Fruit fly (Drosophila melanogaster) Kc167 (cell line): Measurements from ENCODE around the gene schuy.

Experiments
- Myc ChIP-seq: fragments of >200 bp; optimal IDR thresholded peaks from 2 replicates; lab custom pipeline; 2017; ENCODE audit warnings: missing external identifiers
- Sin3A ChIP-seq: fragments of >200 bp; optimal IDR thresholded peaks from 2 replicates; lab custom pipeline; 2018; ENCODE audit warnings: missing external identifiers
- h ChIP-seq: fragments of >200 bp; optimal IDR thresholded peaks from 3 replicates; lab custom pipeline; 2018; ENCODE audit warnings: missing external identifiers
- insv ChIP-seq: fragments of >200 bp; optimal IDR thresholded peaks from 3 replicates; lab custom pipeline; 2018; ENCODE audit warnings: missing external identifiers
- psq ChIP-seq: fragments of >200 bp; optimal IDR thresholded peaks from 2 replicates; lab custom pipeline; 2017; ENCODE audit warnings: missing external identifiers
- ttk ChIP-seq: sonication (Bioruptor generic); optimal IDR thresholded peaks from 2 replicates; lab custom pipeline; 2017; ENCODE audit warnings: missing external identifiers

Gene schuy

DNA sequence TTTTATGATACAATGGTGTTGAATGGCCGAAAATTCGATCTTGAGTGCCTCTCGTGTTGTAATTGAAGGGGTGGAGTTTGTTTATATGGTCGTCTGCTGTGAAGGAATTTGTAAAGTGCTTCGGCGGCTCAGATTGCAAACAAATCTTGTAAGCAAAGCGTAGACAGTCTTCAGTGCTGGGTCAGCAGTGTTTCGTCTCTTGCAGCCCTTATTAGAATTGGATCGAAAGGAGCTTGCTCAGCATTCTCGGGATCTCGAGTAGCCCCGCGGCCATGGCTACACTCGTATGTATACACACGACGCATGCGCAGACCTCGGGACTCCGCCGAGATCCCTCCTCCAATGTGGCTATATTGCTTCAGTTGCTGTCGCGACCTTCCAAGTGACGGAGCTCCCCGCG is 7.8 kb upstream of the schuy start:
- TF ChIP-seq Sin3A (lab: Kevin White, UChicago), result no peak
- no peak for TF ChIP-seq ttk (lab: Kevin White, UChicago)
- TF ChIP-seq h (lab: Kevin White, UChicago), result no peak
- TF ChIP-seq Myc (lab: Kevin White, UChicago), result no peak
- TF ChIP-seq insv (lab: Kevin White, UChicago), result no peak

DNA sequence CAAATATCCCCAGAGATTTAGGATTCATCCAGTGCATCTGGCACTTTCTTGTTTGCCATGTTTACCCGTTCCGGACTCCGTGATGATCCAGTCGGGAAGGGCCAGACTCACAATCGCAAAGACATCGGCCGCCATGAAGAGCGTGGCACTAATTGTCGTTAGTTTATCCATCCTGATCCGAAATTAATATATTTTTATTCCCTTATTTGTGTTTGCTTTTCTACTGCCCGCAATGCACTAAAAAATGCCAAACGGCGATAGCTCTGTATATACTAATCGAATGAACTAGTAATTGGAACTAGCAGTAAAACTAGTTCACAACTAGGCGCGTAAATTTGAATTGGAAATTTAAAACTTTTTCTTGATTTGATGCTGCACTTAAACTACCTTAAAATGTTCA is 6.3 kb upstream of the schuy start, which contains the start of gene CG14182:
CG14182 (minus strand) TSS at position 221 of the 400 bp plus-strand sequence.
- TF ChIP-seq insv (lab: Kevin White, UChicago) (no peak), Sin3A (lab: Kevin White, UChicago) (no peak), ttk (lab: Kevin White, UChicago) (no peak), h (lab: Kevin White, UChicago) (no peak), psq (lab: Kevin White, UChicago) (no peak), Myc (lab: Kevin White, UChicago) (no peak)

DNA sequence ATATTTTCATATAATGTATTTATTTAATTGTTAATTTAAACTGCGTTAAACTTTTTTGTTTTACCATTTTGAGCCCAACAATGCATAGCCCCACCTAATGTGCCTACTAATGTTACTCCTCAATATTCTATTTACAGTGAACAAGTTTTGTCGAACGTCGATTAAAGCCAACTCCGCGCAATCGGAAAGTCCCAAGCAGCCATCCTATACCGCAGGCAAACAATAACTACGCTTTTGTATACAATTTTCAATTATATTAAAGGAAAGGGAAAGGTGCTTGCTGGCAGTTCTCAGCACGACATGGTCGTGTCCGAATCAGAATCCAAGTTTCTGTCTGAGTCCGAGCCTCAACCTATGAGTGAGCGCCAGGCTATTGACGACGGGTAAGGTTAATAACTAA is 4.5 kb upstream of the schuy start, which contains the start of gene CG17732:
CG17732 (plus strand) TSS at position 301 of the 400 bp plus-strand sequence.
- TF ChIP-seq h (lab: Kevin White, UChicago), result no peak

dm6 chr3L:19988891-19989290 is 3.0 kb downstream of the schuy start, which contains the start of gene Csas:
TSS of gene Csas (minus strand) at chr3L:19988991.
- TF ChIP-seq psq (lab: Kevin White, UChicago) (no peak), Myc (lab: Kevin White, UChicago) (no peak), insv (lab: Kevin White, UChicago) (no peak), Sin3A (lab: Kevin White, UChicago) (no peak), ttk (lab: Kevin White, UChicago) (no peak), h (lab: Kevin White, UChicago) (no peak)

DNA sequence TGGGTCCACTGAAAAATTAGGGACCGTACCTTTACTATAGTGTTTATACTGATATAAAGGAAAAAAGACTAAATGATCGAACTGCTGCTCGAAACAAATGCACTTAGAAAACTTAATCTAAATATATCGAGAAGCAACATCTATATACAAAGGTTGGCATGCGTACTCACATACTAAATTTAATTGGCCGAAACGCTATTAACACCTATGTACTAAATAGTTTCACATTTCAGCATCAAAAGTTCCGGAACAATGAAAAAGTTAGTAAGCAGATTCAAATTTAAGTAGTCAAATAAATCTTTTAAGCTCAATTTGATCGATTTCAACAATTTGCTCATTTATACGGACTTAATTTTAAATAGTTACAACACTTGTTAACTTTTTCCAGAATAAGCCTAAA is 5.2 kb downstream of the schuy start, which contains the start of gene fln:
fln (minus strand) TSS at position 101 of the 400 bp plus-strand sequence.
- TF ChIP-seq h (lab: Kevin White, UChicago), result no peak
- TF ChIP-seq ttk (lab: Kevin White, UChicago), result no peak
- TF ChIP-seq insv (lab: Kevin White, UChicago), result no peak
- TF ChIP-seq Sin3A (lab: Kevin White, UChicago), result no peak
- no peak for TF ChIP-seq psq (lab: Kevin White, UChicago)
- no peak for TF ChIP-seq Myc (lab: Kevin White, UChicago)

DNA sequence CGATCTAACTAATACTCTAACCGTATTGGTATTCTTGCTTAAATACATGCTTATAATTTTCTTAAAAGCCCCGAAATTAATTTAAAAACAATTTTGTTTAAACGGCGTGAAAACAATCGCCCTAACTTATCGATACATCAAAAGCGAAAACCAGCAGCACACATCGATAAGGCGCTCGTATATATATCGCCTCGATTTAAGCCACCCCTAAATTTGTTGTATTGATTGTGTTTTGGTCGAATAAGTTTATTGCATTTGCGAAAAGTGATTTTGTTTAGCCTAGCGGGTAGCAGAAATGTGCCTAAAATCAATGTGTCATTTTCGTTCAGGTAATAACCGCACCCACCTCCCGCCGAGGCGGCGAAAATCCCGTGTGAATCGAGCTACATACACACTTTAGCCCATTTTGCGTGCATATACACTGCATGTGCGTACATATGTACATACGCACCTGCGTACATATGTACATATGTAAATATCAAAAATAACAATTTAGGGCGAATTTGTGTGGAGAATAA is 5.9 kb downstream of the schuy start, which contains the start of the genes CG7646 and Nca:
CG7646 (plus strand) TSS at position 174 of the 518 bp plus-strand sequence.
Nca (plus strand) TSS at position 174 of the 518 bp plus-strand sequence.
- no peak for TF ChIP-seq ttk (lab: Kevin White, UChicago)
- TF ChIP-seq psq (lab: Kevin White, UChicago), result no peak
- no peak for TF ChIP-seq insv (lab: Kevin White, UChicago)
- TF ChIP-seq Myc (lab: Kevin White, UChicago), result no peak
- no peak for TF ChIP-seq h (lab: Kevin White, UChicago)
- TF ChIP-seq Sin3A (lab: Kevin White, UChicago), result no peak

- TF ChIP-seq Sin3A (lab: Kevin White, UChicago), result no peak
- TF ChIP-seq h (lab: Kevin White, UChicago), result no peak
These were observed 8.1 kb downstream of the schuy start for dm6 chr3L:19994015-19994414.

DNA sequence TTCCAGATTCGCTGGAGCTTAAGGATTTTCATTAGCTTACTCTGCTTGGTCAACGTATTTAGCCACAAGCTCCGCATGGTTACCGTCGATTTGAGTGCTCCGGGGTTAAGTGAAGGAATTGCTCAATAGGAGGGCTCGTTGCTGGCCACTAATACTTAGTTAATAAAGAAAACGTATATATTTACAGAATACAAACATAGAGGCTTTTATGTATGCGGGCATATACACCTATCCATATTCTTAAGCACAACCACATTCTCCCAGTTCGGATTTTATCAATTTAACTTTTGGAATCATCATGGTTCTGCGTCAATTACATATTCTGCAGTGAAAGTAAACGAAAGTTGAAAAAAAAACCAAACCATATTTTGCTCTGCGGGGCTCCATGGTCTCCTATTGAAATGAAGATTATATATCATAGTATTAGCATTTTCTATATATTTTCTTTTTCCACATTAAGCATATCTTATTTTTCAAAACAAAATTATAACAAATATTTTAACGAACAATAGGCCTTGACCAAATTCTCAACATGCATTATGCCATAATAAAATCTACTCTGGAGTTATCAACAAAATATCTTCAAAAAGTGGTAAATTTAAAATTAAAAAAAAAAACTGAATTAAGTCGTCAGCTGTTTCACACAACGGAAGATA is 14.3 kb downstream of the schuy start, which contains the start of the genes Tom20 and Gabat:
Tom20 (plus strand) TSS at position 564 of the 656 bp plus-strand sequence.
Gabat (minus strand) TSS at position 606 of the 656 bp plus-strand sequence.
- no peak for TF ChIP-seq Myc (lab: Kevin White, UChicago)
- no peak for TF ChIP-seq h (lab: Kevin White, UChicago)
- no peak for TF ChIP-seq Sin3A (lab: Kevin White, UChicago)
- no peak for TF ChIP-seq psq (lab: Kevin White, UChicago)
- TF ChIP-seq insv (lab: Kevin White, UChicago), result no peak
- no peak for TF ChIP-seq ttk (lab: Kevin White, UChicago)

DNA sequence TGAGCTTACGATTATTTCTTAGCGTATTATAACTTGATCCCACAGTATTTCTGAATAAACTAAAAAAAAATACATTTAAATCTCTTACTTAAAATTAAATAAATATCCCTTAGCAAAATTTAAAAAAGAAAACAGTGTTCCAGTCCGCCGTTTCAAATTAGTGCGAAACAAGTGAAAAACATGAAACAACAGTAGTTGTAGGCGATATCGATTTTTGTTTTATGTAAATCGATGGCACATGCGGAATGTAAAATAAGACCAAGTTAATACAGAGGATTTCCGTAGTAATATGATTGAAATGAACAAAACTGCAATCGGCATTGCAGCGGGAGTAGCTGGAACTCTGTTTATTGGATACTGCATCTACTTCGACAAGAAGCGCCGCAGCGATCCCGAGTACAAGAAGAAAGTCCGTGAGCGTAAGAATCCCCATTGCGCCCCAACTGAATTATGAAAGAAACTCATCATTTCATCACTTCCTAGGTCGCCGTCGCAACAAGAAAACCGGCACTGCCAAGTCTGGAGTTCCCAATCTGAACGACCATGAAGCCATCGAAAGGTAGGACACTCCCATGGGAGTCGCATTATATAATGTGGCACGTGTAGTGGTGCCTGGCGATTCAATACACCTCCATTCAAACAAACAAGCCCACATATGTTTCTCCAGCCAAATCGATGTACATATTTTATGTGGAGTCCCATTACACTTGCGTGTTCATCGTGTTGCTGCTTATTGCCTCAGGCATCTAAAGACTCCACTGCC is 15.2 kb downstream of the schuy start:
- TF ChIP-seq ttk (lab: Kevin White, UChicago) (no peak), Sin3A (lab: Kevin White, UChicago) (no peak)

DNA sequence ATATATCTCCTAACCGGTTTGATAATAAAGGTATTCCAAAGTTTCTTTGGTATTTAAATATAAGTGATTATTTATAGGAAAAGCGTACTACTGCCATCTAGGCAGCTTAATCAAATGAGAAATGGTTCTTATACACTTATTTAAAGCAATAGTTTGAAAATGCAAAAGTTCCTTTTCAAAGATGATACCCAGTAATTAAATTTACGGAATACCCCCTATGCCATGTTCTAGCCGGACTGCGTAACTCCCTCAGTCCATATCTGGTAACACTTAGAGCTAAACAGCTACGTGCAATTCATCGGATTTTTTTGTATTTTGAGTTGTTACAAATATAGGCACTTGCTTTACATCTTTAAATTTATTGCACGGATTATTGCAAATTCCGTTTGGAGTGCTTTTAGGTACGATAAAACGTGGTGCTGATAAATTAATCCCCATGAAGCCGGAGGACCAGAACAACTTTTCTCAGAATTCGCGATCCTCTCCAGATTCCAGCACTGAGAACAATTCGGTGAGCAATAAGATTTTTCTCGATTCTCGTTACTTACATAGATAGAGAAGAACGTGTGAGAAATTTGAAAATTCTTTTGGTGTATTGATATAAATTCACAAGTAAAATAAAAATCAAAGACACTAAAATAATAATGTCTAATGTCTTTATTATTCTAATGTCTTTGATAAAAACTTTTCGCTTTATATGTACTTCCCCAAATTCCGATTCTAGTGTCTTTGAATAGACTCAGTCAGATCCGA is 16.8 kb downstream of the schuy start, which contains the start of gene CG7668:
CG7668 (plus strand) TSS at position 255 of the 753 bp plus-strand sequence.
- no peak for TF ChIP-seq Sin3A (lab: Kevin White, UChicago)
- no peak for TF ChIP-seq insv (lab: Kevin White, UChicago)
- TF ChIP-seq h (lab: Kevin White, UChicago), result no peak
- no peak for TF ChIP-seq psq (lab: Kevin White, UChicago)
- no peak for TF ChIP-seq ttk (lab: Kevin White, UChicago)

DNA sequence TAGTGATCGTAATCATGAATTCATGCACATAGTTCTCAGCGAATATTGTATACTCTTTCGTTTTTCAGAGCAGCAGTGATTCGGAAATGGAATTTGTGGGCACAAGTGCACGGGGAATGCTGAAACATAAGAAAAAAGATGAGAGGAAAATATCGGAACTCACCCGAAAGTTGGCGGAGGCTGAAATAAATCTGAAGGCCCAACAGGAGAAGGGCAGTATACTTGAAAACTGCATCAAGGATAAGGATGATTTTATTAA is 17.3 kb downstream of the schuy start:
- no peak for TF ChIP-seq ttk (lab: Kevin White, UChicago)
- TF ChIP-seq insv (lab: Kevin White, UChicago), result no peak
- TF ChIP-seq h (lab: Kevin White, UChicago), result no peak
- TF ChIP-seq Myc (lab: Kevin White, UChicago), result no peak
- TF ChIP-seq Sin3A (lab: Kevin White, UChicago), result no peak
- no peak for TF ChIP-seq psq (lab: Kevin White, UChicago)
